Worm (Caenorhabditis elegans): ENCODE data around the gene wrt-2.

The wrt-2 gene

ce11 chrX:3126233-3126632 lies 32.1 kb upstream of the wrt-2 start:
- TF ChIP-seq mdl-1 (tag; optimal IDR thresholded peaks at IDR 0.05) (peak in 1 of 2 experiments; percentile 31), saeg-2 (GFP tag; IDR thresholded peaks at IDR 0.05) (no peak), mep-1 (tag; optimal IDR thresholded peaks at IDR 0.05) (peak; percentile 62), tag-97 (GFP tag; IDR thresholded peaks at IDR 0.05) (no peak), rbr-2 (tag; optimal IDR thresholded peaks at IDR 0.05) (peak; percentile 31), lsy-2 (tag; optimal IDR thresholded peaks at IDR 0.05) (peak in 1 of 2 experiments; percentile 42), nhr-76 (tag; optimal IDR thresholded peaks at IDR 0.05) (no peak), ceh-20 (GFP tag; IDR thresholded peaks at IDR 0.05) (0 out of 2 replicates have a peak, but pooled peaks have one; percentile 49), fkh-10 (GFP tag; optimal IDR thresholded peaks at IDR 0.05) (peak; percentile 44), snpc-4 (tag; optimal IDR thresholded peaks at IDR 0.05) (no peak), mes-2 (tag; optimal IDR thresholded peaks at IDR 0.05; ENCODE audit: poor library complexity, severe bottlenecking) (no peak), ctbp-1 (GFP tag; IDR thresholded peaks at IDR 0.05) (peak; percentile 65), set-16 (GFP tag; IDR thresholded peaks at IDR 0.05) (0 out of 2 replicates have a peak, but pooled peaks have one; percentile 16), aha-1 (tag) (peak; percentile 11), duxl-1 (tag; optimal IDR thresholded peaks at IDR 0.05; ENCODE audit: poor library complexity) (no peak), madf-5 (GFP tag; IDR thresholded peaks at IDR 0.05) (no peak), dmd-6 (GFP tag; IDR thresholded peaks at IDR 0.05) (0 out of 2 replicates have a peak, but pooled peaks have one; percentile 14), nhr-11 (tag; optimal IDR thresholded peaks at IDR 0.05) (no peak), hmg-1.1 (GFP tag; IDR thresholded peaks at IDR 0.05) (peak; percentile 67), vab-7 (GFP tag; IDR thresholded peaks at IDR 0.05) (no peak), attf-4 (tag; optimal IDR thresholded peaks at IDR 0.05) (no peak), ceh-82 (tag; optimal IDR thresholded peaks at IDR 0.05) (no peak), ztf-7 (tag; optimal IDR thresholded peaks at IDR 0.05) (no peak), lin-38 (GFP tag; IDR thresholded peaks at IDR 0.05) (0 out of 2 replicates have a peak, but pooled peaks have one; percentile 10)

ce11 chrX:3119606-3120005 lies 25.5 kb upstream of the wrt-2 start:
- TF ChIP-seq set-16 (GFP tag; IDR thresholded peaks at IDR 0.05) (no peak), unc-62 (GFP tag; optimal IDR thresholded peaks at IDR 0.05 in 1 of 2) (peak in 1 of 2 experiments; percentile 94), unc-62 (tag; optimal IDR thresholded peaks at IDR 0.05) (no peak)

ce11 chrX:3118596-3119287 lies 24.6 kb upstream of the wrt-2 start:
- TF ChIP-seq set-16 (GFP tag; IDR thresholded peaks at IDR 0.05) (peak; percentile 55), ceh-82 (tag; optimal IDR thresholded peaks at IDR 0.05) (no peak), unc-62 (GFP tag; optimal IDR thresholded peaks at IDR 0.05 in 1 of 2) (peak in 1 of 2 experiments; percentile 94), unc-62 (tag; optimal IDR thresholded peaks at IDR 0.05) (no peak)

ce11 chrX:3117204-3117603 lies 23.1 kb upstream of the wrt-2 start:
- TF ChIP-seq dmd-6 (GFP tag; IDR thresholded peaks at IDR 0.05): peak; percentile 66
- peak; percentile 60; the same call in 1 of the 2 replicates for TF ChIP-seq mdt-29 (GFP tag; IDR thresholded peaks at IDR 0.05)
- TF ChIP-seq lin-38 (GFP tag; IDR thresholded peaks at IDR 0.05): no peak
- TF ChIP-seq nhr-111 (GFP tag; optimal IDR thresholded peaks at IDR 0.05): no peak
- TF ChIP-seq lsy-2 (tag; optimal IDR thresholded peaks at IDR 0.05): peak in 1 of 2 experiments; percentile 42
- TF ChIP-seq nhr-48 (tag; optimal IDR thresholded peaks at IDR 0.05): peak; percentile 77
- no peak for TF ChIP-seq spr-3 (GFP tag; optimal IDR thresholded peaks at IDR 0.05)
- TF ChIP-seq saeg-2 (GFP tag; IDR thresholded peaks at IDR 0.05): 0 out of 2 replicates have a peak, but pooled peaks have one; percentile 30
- TF ChIP-seq ztf-7 (tag; optimal IDR thresholded peaks at IDR 0.05): no peak
- TF ChIP-seq dmd-9 (GFP tag; IDR thresholded peaks at IDR 0.05): no peak
- peak; percentile 77 for TF ChIP-seq hlh-11 (tag; optimal IDR thresholded peaks at IDR 0.05)
- TF ChIP-seq vab-7 (GFP tag; IDR thresholded peaks at IDR 0.05): no peak
- TF ChIP-seq F44E2.7 (GFP tag; IDR thresholded peaks at IDR 0.05): no peak
- TF ChIP-seq nhr-10 (tag; optimal IDR thresholded peaks at IDR 0.05): no peak
- peak; percentile 72 for TF ChIP-seq tra-1 (GFP tag; IDR thresholded peaks at IDR 0.05)
- TF ChIP-seq nhr-41 (GFP tag; IDR thresholded peaks at IDR 0.05): no peak
- TF ChIP-seq arid-1 (GFP tag; conservative IDR thresholded peaks at IDR 0.05): no peak
- TF ChIP-seq daf-16 (GFP tag; optimal IDR thresholded peaks at IDR 0.05): peak in 1 of 2 experiments; percentile 48
- TF ChIP-seq daf-16 (tag; optimal IDR thresholded peaks at IDR 0.05): peak; percentile 100
- TF ChIP-seq mdl-1 (tag; optimal IDR thresholded peaks at IDR 0.05): no peak
- TF ChIP-seq nhr-102 (tag; optimal IDR thresholded peaks at IDR 0.05): peak; percentile 66
- TF ChIP-seq mxl-2 (GFP tag; conservative IDR thresholded peaks at IDR 0.05): no peak
- TF ChIP-seq daf-19 (GFP tag; conservative IDR thresholded peaks at IDR 0.05): no peak
- no peak for TF ChIP-seq egl-27 (tag; optimal IDR thresholded peaks at IDR 0.05)
- no peak for TF ChIP-seq nhr-237 (tag; optimal IDR thresholded peaks at IDR 0.05)
- TF ChIP-seq F37D6.2 (tag; optimal IDR thresholded peaks at IDR 0.05): no peak

Measured in whole organism, L4 larva.